Fruit fly (Drosophila melanogaster): ENCODE results near the gene spel1.

DNA sequence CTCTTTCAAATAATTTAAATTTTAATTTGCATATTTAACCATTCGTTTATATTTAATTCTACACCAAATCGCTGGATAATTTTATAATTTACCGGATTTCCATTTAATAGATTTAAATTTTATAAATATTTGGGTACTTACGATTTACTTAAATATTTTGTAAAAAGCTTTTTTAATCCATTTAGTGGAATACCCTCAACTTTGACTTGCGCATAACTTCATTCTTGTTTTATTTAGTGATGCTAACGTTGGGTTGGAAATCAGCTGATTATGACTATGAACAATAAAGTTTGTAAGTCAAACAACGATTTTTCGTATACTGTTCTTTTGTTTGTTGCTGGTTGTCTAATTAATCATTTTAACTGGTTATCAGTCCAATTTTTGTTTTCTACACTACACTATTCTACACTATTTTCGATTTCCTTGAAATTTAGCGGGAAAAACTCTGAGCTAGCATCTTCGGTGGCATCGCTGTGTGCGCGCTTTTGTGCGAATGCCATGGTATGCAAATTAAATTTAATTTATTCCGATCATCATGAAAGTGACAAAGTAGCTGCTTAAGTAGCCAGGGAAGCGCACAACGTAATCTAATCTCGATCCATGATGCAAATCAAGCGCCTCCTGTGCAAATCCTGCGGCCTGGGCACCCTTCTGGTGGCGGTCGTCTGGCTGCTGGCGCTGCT is 2.9 kb upstream of the spel1 start, which contains the start of gene Pgant35A:
- TF ChIP-seq CG1621 (tag; optimal IDR thresholded peaks at IDR 0.05) (no peak), CG8119 (GFP tag; IDR thresholded peaks at IDR 0.05) (peak; percentile 63; the same call in 2 of the 3 replicates), OdsH (GFP tag; optimal IDR thresholded peaks at IDR 0.05) (no peak), net (GFP tag; optimal IDR thresholded peaks at IDR 0.05) (no peak), fd59A (GFP tag; optimal IDR thresholded peaks at IDR 0.05) (no peak), Lpt (GFP tag; optimal IDR thresholded peaks at IDR 0.05) (no peak), CG8632 (GFP tag; optimal IDR thresholded peaks at IDR 0.05) (no peak), Blimp-1 (GFP tag; optimal IDR thresholded peaks at IDR 0.05) (no peak), CG8319 (GFP tag; optimal IDR thresholded peaks at IDR 0.05) (no peak), CG31627 (GFP tag; optimal IDR thresholded peaks at IDR 0.05) (peak; percentile 36), Gug (GFP tag; IDR thresholded peaks at IDR 0.05) (no peak), lz (GFP tag; optimal IDR thresholded peaks at IDR 0.05) (peak; percentile 32)

Data from whole organism, prepupa.